Fruit fly (Drosophila melanogaster) whole organism, pupa: ENCODE data around the gene CG43072.

Experiments
- CG4496 ChIP-seq: fragments of 200-800 bp; sonication (Bioruptor generic); IDR thresholded peaks from 3 replicates; pipeline ENCODE4 v1.3.6; 2022; ENCODE audit warnings: missing biosample characterization, missing genetic modification characterization
- D1 ChIP-seq: fragments of 200-800 bp; sonication (Bioruptor generic); optimal IDR thresholded peaks from 2 replicates; lab custom pipeline; 2018; ENCODE audit warnings: missing biosample characterization, mild to moderate bottlenecking, missing genetic modification characterization, moderate library complexity
- EcR ChIP-seq: fragments of 200-800 bp; sonication (Bioruptor generic); optimal IDR thresholded peaks from 3 replicates; lab custom pipeline; 2019; ENCODE audit warnings: missing biosample characterization, missing genetic modification characterization, mild to moderate bottlenecking, moderate library complexity, missing genetic modification reagents
- Pif1A ChIP-seq: fragments of 200-800 bp; sonication (Bioruptor generic); optimal IDR thresholded peaks from 3 replicates; lab custom pipeline; 2016; ENCODE audit warnings: missing biosample characterization, missing genetic modification characterization
- Snoo ChIP-seq: fragments of 200-800 bp; sonication (Bioruptor generic); optimal IDR thresholded peaks from 3 replicates; lab custom pipeline; 2017; ENCODE audit warnings: missing biosample characterization, mild to moderate bottlenecking, missing genetic modification characterization, inconsistent platforms
- rn ChIP-seq: fragments of 200-800 bp; sonication (Bioruptor generic); IDR thresholded peaks from 2 replicates; pipeline ENCODE4 v1.3.6; 2022; ENCODE audit warnings: missing biosample characterization, missing genetic modification characterization

dm6 chr3L:21027657-21028255 is 37.9 kb upstream of the CG43072 start, which contains the start of gene Pdss2:
- TF ChIP-seq Pif1A (GFP tag; lab: Kevin White, UChicago) = peak; percentile 45
- no peak for TF ChIP-seq D1
- peak; percentile 83 for TF ChIP-seq CG4496 (GFP tag; lab: Robert Waterston, UW)
- peak; percentile 58 for TF ChIP-seq rn (GFP tag; lab: Robert Waterston, UW)
- peak; percentile 34 for TF ChIP-seq Snoo (tag; lab: Kevin White, UChicago)
- peak; percentile 69 for TF ChIP-seq EcR (GFP tag; lab: Kevin White, UChicago)
